Worm (Caenorhabditis elegans): Measurements from ENCODE around the gene str-163.

DNA sequence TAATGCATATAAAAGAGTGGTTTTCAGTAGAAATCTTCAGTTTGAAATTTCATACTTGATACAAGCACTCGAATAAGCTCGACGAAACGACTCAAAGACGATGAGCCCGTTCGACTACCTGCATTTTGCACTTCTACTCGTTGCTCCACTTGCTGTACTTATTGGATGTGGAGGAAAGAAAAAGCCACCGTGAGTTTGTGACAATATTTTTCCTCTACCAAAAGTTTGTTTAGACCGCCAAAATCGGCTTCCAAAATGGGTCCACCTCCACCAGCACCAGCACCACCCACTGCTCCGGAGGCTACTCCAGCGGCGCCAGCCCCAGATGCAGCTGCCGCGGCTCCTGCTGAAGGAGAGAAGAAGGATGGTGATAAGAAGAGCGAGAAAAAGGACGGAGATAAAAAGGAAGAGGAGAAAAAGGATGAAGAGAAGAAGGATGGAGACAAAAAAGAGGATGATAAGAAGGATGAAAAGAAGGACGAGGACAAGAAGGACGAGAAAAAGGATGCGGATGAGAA is 23.2 kb downstream of the str-163 start, which contains the start of gene E03H12.5:
- no peak for TF ChIP-seq fkh-10 (GFP tag; optimal IDR thresholded peaks at IDR 0.05)
- TF ChIP-seq jun-1 (tag; optimal IDR thresholded peaks at IDR 0.05): no peak
- TF ChIP-seq ces-1 (GFP tag; optimal IDR thresholded peaks at IDR 0.05): no peak
- no peak for TF ChIP-seq ztf-11 (tag; optimal IDR thresholded peaks at IDR 0.05)
- no peak for TF ChIP-seq irx-1 (tag; optimal IDR thresholded peaks at IDR 0.05)
